In the genomic region with DNA sequence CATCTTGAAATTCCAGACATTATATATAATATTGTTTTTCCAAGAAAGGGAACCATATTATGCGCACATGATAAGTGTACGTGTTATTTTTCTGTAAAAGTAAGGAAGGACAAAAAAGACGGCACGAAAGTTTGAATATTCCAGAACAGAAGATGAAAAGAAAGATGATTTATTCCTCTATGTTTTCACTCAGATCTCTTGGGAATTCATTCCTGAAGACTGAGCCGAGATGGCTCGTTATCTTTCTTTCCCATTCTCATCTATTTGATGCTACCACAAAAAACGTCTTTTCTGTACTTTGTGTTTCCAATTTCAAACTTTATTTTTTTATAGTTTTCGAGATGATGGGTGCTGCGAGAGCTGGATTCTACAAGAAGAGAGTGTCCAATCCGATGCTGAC, we compare ENCODE assay signal across 3 worm cellular contexts.
TF ChIP-seq lines count a peak whose summit lies in the region.

No protein-coding gene starts in this region.

TF ChIP-seq in whole organism, L1 larva, 84 proteins besides CTCF, POLR2A, EP300 and RAD21:
- no peak for TF ChIP-seq pag-3 (tag; optimal IDR thresholded peaks at IDR 0.05; lab: Kevin White, UChicago; ENCODE audit: borderline replicate concordance, insufficient read depth)
- no peak for TF ChIP-seq fkh-8 (tag; optimal IDR thresholded peaks at IDR 0.05; lab: Kevin White, UChicago)
- TF ChIP-seq lin-14 (GFP tag; optimal IDR thresholded peaks at IDR 0.05; lab: Kevin White, UChicago) = peak; percentile 38
- TF ChIP-seq nhr-71 (tag; optimal IDR thresholded peaks at IDR 0.05; lab: Kevin White, UChicago) = no peak
TF ChIP-seq in whole organism, L1 larva: peak in this region for 1.

TF ChIP-seq in whole organism, L2 larva, 48 proteins besides CTCF, POLR2A, EP300 and RAD21:
- no peak for TF ChIP-seq ztf-11 (tag; optimal IDR thresholded peaks at IDR 0.05; lab: Kevin White, UChicago)
- TF ChIP-seq alr-1 (tag; optimal IDR thresholded peaks at IDR 0.05; lab: Kevin White, UChicago) = no peak
- TF ChIP-seq lin-11 (tag; optimal IDR thresholded peaks at IDR 0.05; lab: Kevin White, UChicago) = no peak
- TF ChIP-seq mdl-1 (tag; optimal IDR thresholded peaks at IDR 0.05; lab: Kevin White, UChicago) = no peak
- peak; percentile 56 for TF ChIP-seq mab-5 (tag; optimal IDR thresholded peaks at IDR 0.05; lab: Kevin White, UChicago)
- no peak for TF ChIP-seq nhr-10 (tag; optimal IDR thresholded peaks at IDR 0.05; lab: Kevin White, UChicago)
- TF ChIP-seq lsy-2 (tag; optimal IDR thresholded peaks at IDR 0.05; lab: Kevin White, UChicago) = peak in 1 of 2 experiments; percentile 11
- no peak for TF ChIP-seq ZK546.5 (tag; optimal IDR thresholded peaks at IDR 0.05; lab: Kevin White, UChicago)
- no peak for TF ChIP-seq nhr-6 (tag; optimal IDR thresholded peaks at IDR 0.05; lab: Kevin White, UChicago)
- TF ChIP-seq nhr-129 (tag; optimal IDR thresholded peaks at IDR 0.05; lab: Kevin White, UChicago) = no peak
- TF ChIP-seq elt-1 (tag; optimal IDR thresholded peaks at IDR 0.05; lab: Kevin White, UChicago) = no peak
- TF ChIP-seq unc-39 (tag; optimal IDR thresholded peaks at IDR 0.05; lab: Kevin White, UChicago) = no peak
- TF ChIP-seq unc-55 (GFP tag; optimal IDR thresholded peaks at IDR 0.05; lab: Kevin White, UChicago) = no peak
- TF ChIP-seq ceh-16 (tag; optimal IDR thresholded peaks at IDR 0.05; lab: Kevin White, UChicago) = no peak
- TF ChIP-seq skn-1 (tag; optimal IDR thresholded peaks at IDR 0.05; lab: Kevin White, UChicago) = no peak
TF ChIP-seq in whole organism, L2 larva: peak in this region for 2.

TF ChIP-seq in whole organism, L3 larva, 47 proteins besides CTCF, POLR2A, EP300 and RAD21:
- TF ChIP-seq egl-27 (tag; optimal IDR thresholded peaks at IDR 0.05; lab: Kevin White, UChicago) (no peak), elt-1 (tag; optimal IDR thresholded peaks at IDR 0.05; lab: Kevin White, UChicago) (peak; percentile 66)
